Worm (Caenorhabditis elegans) whole organism, L1 larva: ENCODE results near the gene swt-1.

Experiments
- C04F5.9 ChIP-seq: sonication (generic microtip); optimal IDR thresholded peaks from 2 replicates; lab custom pipeline; 2016; ENCODE audit warnings: missing genetic modification characterization, missing compliant biosample characterization
- C16A3.4 ChIP-seq: fragments of 150-350 bp; optimal IDR thresholded peaks from 2 replicates; lab custom pipeline; 2014; ENCODE audit warnings: missing biosample characterization, missing genetic modification characterization
- F16B12.6 ChIP-seq: fragments of 150-350 bp; optimal IDR thresholded peaks from 2 replicates; lab custom pipeline; 2014; ENCODE audit warnings: missing biosample characterization, missing genetic modification characterization
- aha-1 ChIP-seq: fragments of 150-350 bp; optimal IDR thresholded peaks from 2 replicates; lab custom pipeline; 2014; ENCODE audit warnings: missing biosample characterization, missing genetic modification characterization
- alr-1 ChIP-seq: fragments of 200-800 bp; sonication (Bioruptor generic); optimal IDR thresholded peaks from 2 replicates; lab custom pipeline; 2018; ENCODE audit warnings: borderline replicate concordance, mild to moderate bottlenecking, missing genetic modification characterization, missing compliant biosample characterization
- blmp-1 ChIP-seq: fragments of 150-350 bp; optimal IDR thresholded peaks from 2 replicates; lab custom pipeline; 2014; ENCODE audit warnings: missing biosample characterization, missing genetic modification characterization
- ceh-63 ChIP-seq: fragments of 200-800 bp; sonication (Bioruptor generic); optimal IDR thresholded peaks from 2 replicates; lab custom pipeline; 2018; ENCODE audit warnings: mild to moderate bottlenecking, missing genetic modification characterization, missing compliant biosample characterization
- ceh-88 ChIP-seq: fragments of 200-800 bp; sonication (Bioruptor generic); IDR thresholded peaks from 2 replicates; pipeline ENCODE4 v1.3.6; 2022; ENCODE audit warnings: missing genetic modification characterization, missing compliant biosample characterization
- dpl-1 ChIP-seq, 3 experiments: fragments of 150-350 bp in 2 of 3; sonication (generic microtip) in 1 of 3; optimal IDR thresholded peaks; 2 replicates each; lab custom pipeline; 2014 to 2017; ENCODE audit warnings: missing biosample characterization in 3 of 3, missing genetic modification characterization in 3 of 3, missing genetic modification reagents in 3 of 3
- dsc-1 ChIP-seq: sonication (generic microtip); optimal IDR thresholded peaks from 2 replicates; lab custom pipeline; 2016; ENCODE audit warnings: mild to moderate bottlenecking, missing genetic modification characterization, missing compliant biosample characterization
- efl-1 ChIP-seq, 4 experiments: fragments of 150-350 bp; optimal IDR thresholded peaks in 3 of 4; peaks in 1 of 4; 1 replicate in 1 of 4; 2 replicates in 3 of 4; lab custom pipeline; 2014; ENCODE audit warnings: missing biosample characterization in 2 of 4, missing genetic modification characterization in 2 of 4, missing genetic modification reagents in 2 of 4
- efl-3 ChIP-seq: fragments of 200-800 bp; sonication (Bioruptor generic); optimal IDR thresholded peaks from 2 replicates; lab custom pipeline; 2018; ENCODE audit warnings: mild to moderate bottlenecking, missing genetic modification characterization, missing compliant biosample characterization
- egl-13 ChIP-seq: sonication (generic microtip); optimal IDR thresholded peaks from 2 replicates; lab custom pipeline; 2016; ENCODE audit warnings: missing genotype, missing genetic modification reagents, missing genetic modification characterization, missing compliant biosample characterization
- elt-3 ChIP-seq, 6 experiments: fragments of 150-350 bp in 1 of 6; sonication (generic microtip); optimal IDR thresholded peaks; 2 replicates each; lab custom pipeline; 2017 to 2018; ENCODE audit warnings: missing biosample characterization in 6 of 6, missing genetic modification characterization in 6 of 6, inconsistent platforms in 1 of 6
- ets-5 ChIP-seq: fragments of 200-800 bp; sonication (Bioruptor generic); IDR thresholded peaks from 2 replicates; pipeline ENCODE4 v1.3.6; 2022; ENCODE audit warnings: missing genetic modification characterization, missing compliant biosample characterization
- fkh-10 ChIP-seq: sonication (generic microtip); optimal IDR thresholded peaks from 2 replicates; lab custom pipeline; 2017; ENCODE audit warnings: missing biosample characterization, missing genetic modification reagents, missing genetic modification characterization
- fkh-8 ChIP-seq: sonication (generic microtip); optimal IDR thresholded peaks from 2 replicates; lab custom pipeline; 2016; ENCODE audit warnings: mild to moderate bottlenecking, missing genetic modification characterization, missing compliant biosample characterization
- grh-1 ChIP-seq: fragments of 200-800 bp; sonication (Bioruptor generic); IDR thresholded peaks from 2 replicates; pipeline ENCODE4 v1.3.6; 2022; ENCODE audit warnings: missing genetic modification reagents, missing genetic modification characterization, missing compliant biosample characterization
- isw-1 ChIP-seq: fragments of 200-800 bp; sonication (Bioruptor generic); IDR thresholded peaks from 2 replicates; pipeline ENCODE4 v1.3.6; 2022; ENCODE audit warnings: missing genetic modification characterization, missing compliant biosample characterization
- lin-14 ChIP-seq: fragments of 200-800 bp; sonication (Bioruptor generic); optimal IDR thresholded peaks from 2 replicates; lab custom pipeline; 2018; ENCODE audit warnings: mild to moderate bottlenecking, missing genetic modification characterization, moderate library complexity, missing compliant biosample characterization
- lin-15B ChIP-seq: fragments of 150-350 bp; sonication (generic microtip); optimal IDR thresholded peaks from 3 replicates; lab custom pipeline; 2014; ENCODE audit warnings: missing biosample characterization, missing genetic modification characterization
- lin-35 ChIP-seq, 2 experiments: fragments of 150-350 bp; optimal IDR thresholded peaks; 2 replicates each; lab custom pipeline; 2014; ENCODE audit warnings: missing biosample characterization in 2 of 2, missing genetic modification characterization in 2 of 2, missing genetic modification reagents in 2 of 2
- lin-39 ChIP-seq: fragments of 150-350 bp; optimal IDR thresholded peaks from 2 replicates; lab custom pipeline; 2014; ENCODE audit warnings: missing biosample characterization, missing genetic modification reagents, missing genetic modification characterization
- mef-2 ChIP-seq: fragments of 150-350 bp; optimal IDR thresholded peaks from 2 replicates; lab custom pipeline; 2014; ENCODE audit warnings: missing biosample characterization, missing genetic modification characterization
- mep-1 ChIP-seq: fragments of 150-350 bp; optimal IDR thresholded peaks from 2 replicates; lab custom pipeline; 2014; ENCODE audit warnings: missing biosample characterization, missing genetic modification characterization
- nhr-11 ChIP-seq: fragments of 150-350 bp; optimal IDR thresholded peaks from 2 replicates; lab custom pipeline; 2014; ENCODE audit warnings: missing biosample characterization, missing genetic modification characterization
- nhr-19 ChIP-seq: fragments of 200-800 bp; sonication (Bioruptor generic); conservative IDR thresholded peaks from 2 replicates; pipeline ENCODE4 v1.3.6; 2022; ENCODE audit warnings: missing genetic modification characterization, missing compliant biosample characterization
- nhr-20 ChIP-seq: sonication (generic microtip); optimal IDR thresholded peaks from 2 replicates; lab custom pipeline; 2016; ENCODE audit warnings: mild to moderate bottlenecking, missing genetic modification characterization, missing compliant biosample characterization
- nhr-28 ChIP-seq: fragments of 150-350 bp; optimal IDR thresholded peaks from 2 replicates; lab custom pipeline; 2014; ENCODE audit warnings: missing biosample characterization, missing genetic modification characterization
- nhr-47 ChIP-seq: sonication (generic microtip); optimal IDR thresholded peaks from 2 replicates; lab custom pipeline; 2016; ENCODE audit warnings: mild to moderate bottlenecking, missing genetic modification characterization, moderate library complexity, missing compliant biosample characterization
- nhr-71 ChIP-seq: sonication (generic microtip); optimal IDR thresholded peaks from 2 replicates; lab custom pipeline; 2016; ENCODE audit warnings: mild to moderate bottlenecking, missing genetic modification characterization, moderate library complexity, missing compliant biosample characterization
- nhr-85 ChIP-seq: sonication (generic microtip); peaks from one replicate; lab custom pipeline; 2016; ENCODE audit warnings: missing genetic modification characterization, inconsistent platforms, missing compliant biosample characterization
- nhr-90 ChIP-seq: sonication (generic microtip); optimal IDR thresholded peaks from 2 replicates; lab custom pipeline; 2016; ENCODE audit warnings: mild to moderate bottlenecking, missing genetic modification characterization, missing compliant biosample characterization; ENCODE audit not compliant: poor library complexity
- pax-3 ChIP-seq: fragments of 200-800 bp; sonication (Bioruptor generic); optimal IDR thresholded peaks from 2 replicates; lab custom pipeline; 2018; ENCODE audit warnings: mild to moderate bottlenecking, missing genetic modification characterization, moderate library complexity, missing compliant biosample characterization
- pqm-1 ChIP-seq: sonication (generic microtip); optimal IDR thresholded peaks from 3 replicates; lab custom pipeline; 2017; ENCODE audit warnings: missing biosample characterization, missing genetic modification characterization
- rnt-1 ChIP-seq: sonication (generic microtip); optimal IDR thresholded peaks from 2 replicates; lab custom pipeline; 2016; ENCODE audit warnings: mild to moderate bottlenecking, missing genetic modification characterization, moderate library complexity, missing compliant biosample characterization
- skn-1 ChIP-seq: fragments of 150-350 bp; optimal IDR thresholded peaks from 2 replicates; lab custom pipeline; 2014; ENCODE audit warnings: missing biosample characterization, missing genetic modification characterization
- snpc-4 ChIP-seq: fragments of 150-350 bp; optimal IDR thresholded peaks from 2 replicates; lab custom pipeline; 2014; ENCODE audit warnings: missing biosample characterization, missing genetic modification characterization
- sox-4 ChIP-seq: sonication (generic microtip); optimal IDR thresholded peaks from 2 replicates; lab custom pipeline; 2016; ENCODE audit warnings: missing genetic modification characterization, missing compliant biosample characterization
- sptf-1 ChIP-seq: fragments of 150-350 bp; optimal IDR thresholded peaks from 2 replicates; lab custom pipeline; 2014; ENCODE audit warnings: missing biosample characterization, missing genetic modification characterization
- sup-37 ChIP-seq: fragments of 200-800 bp; sonication (Bioruptor generic); optimal IDR thresholded peaks from 2 replicates; lab custom pipeline; 2018; ENCODE audit warnings: mild to moderate bottlenecking, missing genetic modification characterization, missing compliant biosample characterization
- swsn-7 ChIP-seq: sonication (generic microtip); optimal IDR thresholded peaks from 2 replicates; lab custom pipeline; 2016; ENCODE audit warnings: missing genetic modification characterization, missing compliant biosample characterization
- tlp-1 ChIP-seq: fragments of 150-350 bp; optimal IDR thresholded peaks from 2 replicates; lab custom pipeline; 2014; ENCODE audit warnings: missing biosample characterization, missing genetic modification characterization
- unc-130 ChIP-seq: fragments of 150-350 bp; optimal IDR thresholded peaks from 2 replicates; lab custom pipeline; 2017; ENCODE audit warnings: missing biosample characterization, missing genetic modification characterization, inconsistent platforms
- vab-15 ChIP-seq: sonication (generic microtip); optimal IDR thresholded peaks from 2 replicates; lab custom pipeline; 2017; ENCODE audit warnings: missing genotype, mild to moderate bottlenecking, missing genetic modification characterization, missing compliant biosample characterization
- xbp-1 ChIP-seq: sonication (generic microtip); optimal IDR thresholded peaks from 2 replicates; lab custom pipeline; 2016; ENCODE audit warnings: missing genetic modification characterization, missing compliant biosample characterization
- zag-1 ChIP-seq: fragments of 150-350 bp; optimal IDR thresholded peaks from 2 replicates; lab custom pipeline; 2014; ENCODE audit warnings: missing biosample characterization, missing genetic modification characterization
- zip-4 ChIP-seq: fragments of 200-800 bp; sonication (Bioruptor generic); optimal IDR thresholded peaks from 2 replicates; lab custom pipeline; 2018; ENCODE audit warnings: mild to moderate bottlenecking, missing genetic modification characterization, moderate library complexity, missing compliant biosample characterization
- ztf-11 ChIP-seq, 2 experiments: sonication (generic microtip); optimal IDR thresholded peaks; 2 replicates each; lab custom pipeline; 2016 to 2017; ENCODE audit warnings: missing genetic modification characterization in 2 of 2, missing biosample characterization in 1 of 2, missing compliant biosample characterization in 1 of 2

The swt-1 gene

ce11 chrIV:300307-300706 lies 7.0 kb upstream of the swt-1 start:
- TF ChIP-seq elt-3 (tag; optimal IDR thresholded peaks at IDR 0.05; lab: Kevin White, UChicago) (no peak), unc-130 (tag; lab: Kevin White, UChicago) (no peak), pqm-1 (tag; lab: Kevin White, UChicago) (no peak), isw-1 (GFP tag; lab: Robert Waterston, UW) (no peak)

ce11 chrIV:302743-303142 lies 4.6 kb upstream of the swt-1 start:
- TF ChIP-seq C04F5.9 (tag; lab: Kevin White, UChicago) (no peak), fkh-8 (no peak), sup-37 (GFP tag; lab: Kevin White, UChicago) (no peak), ceh-63 (GFP tag; lab: Kevin White, UChicago) (no peak), nhr-28 (no peak), nhr-19 (GFP tag; lab: Robert Waterston, UW) (no peak; the same call in 1 of the 2 replicates), unc-130 (tag; lab: Kevin White, UChicago) (no peak), efl-1 (optimal IDR thresholded peaks at IDR 0.05; lab: Kevin White, UChicago) (no peak), efl-1 (GFP tag; optimal IDR thresholded peaks at IDR 0.05 in 1 of 2; lab: Kevin White, UChicago) (peak in 1 of 2 experiments; percentile 78), aha-1 (tag; lab: Kevin White, UChicago) (no peak), nhr-90 (tag; lab: Kevin White, UChicago) (no peak), nhr-11 (tag; lab: Kevin White, UChicago) (no peak), lin-35 (GFP tag; optimal IDR thresholded peaks at IDR 0.05; lab: Kevin White, UChicago) (no peak), dsc-1 (tag; lab: Kevin White, UChicago) (no peak), F16B12.6 (no peak), lin-14 (GFP tag; lab: Kevin White, UChicago) (peak; percentile 32), mep-1 (tag; lab: Kevin White, UChicago) (no peak), grh-1 (0 out of 2 replicates have a peak, but pooled peaks have one; percentile 24), lin-15B (tag; lab: Kevin White, UChicago) (no peak), pax-3 (tag; lab: Kevin White, UChicago) (no peak), zag-1 (tag; lab: Kevin White, UChicago) (no peak), nhr-20 (tag; lab: Kevin White, UChicago) (peak; percentile 9), sptf-1 (tag; lab: Kevin White, UChicago) (no peak), mef-2 (tag; lab: Kevin White, UChicago) (no peak), xbp-1 (tag; lab: Kevin White, UChicago) (no peak), nhr-71 (tag; lab: Kevin White, UChicago) (peak; percentile 55), lin-39 (tag; lab: Kevin White, UChicago) (no peak), ztf-11 (tag; optimal IDR thresholded peaks at IDR 0.05; lab: Kevin White, UChicago) (no peak), swsn-7 (tag; lab: Kevin White, UChicago) (no peak), fkh-10 (no peak), ceh-88 (GFP tag; lab: Robert Waterston, UW) (no peak), egl-13 (tag; lab: Kevin White, UChicago) (peak; percentile 36), efl-3 (GFP tag; lab: Kevin White, UChicago) (no peak), elt-3 (tag; optimal IDR thresholded peaks at IDR 0.05; lab: Kevin White, UChicago) (peak in 3 of 6 experiments; percentile 44 to 83 (median 57)), C16A3.4 (tag; lab: Kevin White, UChicago) (no peak), nhr-85 (peak; percentile 40), snpc-4 (tag; lab: Kevin White, UChicago) (no peak), skn-1 (tag; lab: Kevin White, UChicago) (no peak), nhr-47 (peak; percentile 31), tlp-1 (tag; lab: Kevin White, UChicago) (no peak), dpl-1 (GFP tag; optimal IDR thresholded peaks at IDR 0.05; lab: Kevin White, UChicago) (no peak), ets-5 (GFP tag; lab: Robert Waterston, UW) (no peak), vab-15 (no peak), zip-4 (no peak), rnt-1 (no peak), sox-4 (no peak), blmp-1 (tag; lab: Kevin White, UChicago) (peak; percentile 73), alr-1 (tag; lab: Kevin White, UChicago) (no peak)
